Worm (Caenorhabditis elegans) whole organism, late embryonic: ENCODE data around the gene tag-18.

Source experiments
- C08G9.2 ChIP-seq: sonication (generic microtip); optimal IDR thresholded peaks from 2 replicates; lab custom pipeline; 2016; ENCODE audit warnings: mild to moderate bottlenecking, missing genetic modification characterization, moderate library complexity, missing compliant biosample characterization
- C38D4.7 ChIP-seq: fragments of 200-800 bp; sonication (Bioruptor generic); optimal IDR thresholded peaks from 2 replicates; lab custom pipeline; 2018; ENCODE audit warnings: mild to moderate bottlenecking, missing genetic modification characterization, moderate library complexity, missing compliant biosample characterization
- K02D7.2 ChIP-seq: sonication (generic microtip); optimal IDR thresholded peaks from 2 replicates; lab custom pipeline; 2017; ENCODE audit warnings: mild to moderate bottlenecking, missing genetic modification characterization, missing compliant biosample characterization
- ceh-18 ChIP-seq: sonication (generic microtip); optimal IDR thresholded peaks from 2 replicates; lab custom pipeline; 2016; ENCODE audit warnings: missing genetic modification characterization, missing compliant biosample characterization
- dve-1 ChIP-seq: sonication (generic microtip); optimal IDR thresholded peaks from 2 replicates; lab custom pipeline; 2017; ENCODE audit warnings: antibody characterized with exemption, mild to moderate bottlenecking, missing genetic modification characterization, missing compliant biosample characterization
- hlh-13 ChIP-seq: fragments of 200-800 bp; sonication (Bioruptor generic); optimal IDR thresholded peaks from 2 replicates; lab custom pipeline; 2018; ENCODE audit warnings: mild to moderate bottlenecking, missing genetic modification characterization, missing compliant biosample characterization
- hlh-15 ChIP-seq: sonication (generic microtip); optimal IDR thresholded peaks from 2 replicates; lab custom pipeline; 2016; ENCODE audit warnings: missing genetic modification characterization, missing compliant biosample characterization
- lim-6 ChIP-seq: sonication (generic microtip); optimal IDR thresholded peaks from 2 replicates; lab custom pipeline; 2016; ENCODE audit warnings: missing genetic modification characterization, missing compliant biosample characterization
- nfya-1 ChIP-seq: sonication (generic microtip); optimal IDR thresholded peaks from 2 replicates; lab custom pipeline; 2017; ENCODE audit warnings: missing genetic modification characterization, mild to moderate bottlenecking, missing compliant biosample characterization, antibody characterized with exemption, moderate library complexity
- nhr-11 ChIP-seq: fragments of 150-350 bp; optimal IDR thresholded peaks from 2 replicates; lab custom pipeline; 2014; ENCODE audit warnings: missing biosample characterization, missing genetic modification characterization
- pha-4 ChIP-seq: fragments of 150-350 bp; optimal IDR thresholded peaks from 2 replicates; lab custom pipeline; 2018; ENCODE audit warnings: missing biosample characterization, missing genetic modification reagents, missing genetic modification characterization

- TF ChIP-seq lim-6 (tag; lab: Kevin White, UChicago) (no peak), dve-1 (tag; lab: Kevin White, UChicago) (no peak), nfya-1 (tag; lab: Kevin White, UChicago) (no peak), pha-4 (tag; lab: Kevin White, UChicago) (no peak), C38D4.7 (GFP tag; lab: Kevin White, UChicago) (no peak), ceh-18 (tag; lab: Kevin White, UChicago) (no peak), nhr-11 (tag; lab: Kevin White, UChicago) (no peak), hlh-13 (GFP tag; lab: Kevin White, UChicago) (no peak), hlh-15 (tag; lab: Kevin White, UChicago) (no peak), C08G9.2 (tag; lab: Kevin White, UChicago) (no peak), K02D7.2 (tag; lab: Kevin White, UChicago) (no peak)
Observed at ce11 chrX:3752443-3752842, 18.6 kb upstream of the tag-18 start.
